Fruit fly (Drosophila melanogaster): Measurements from ENCODE around the gene Mct1.

DNA sequence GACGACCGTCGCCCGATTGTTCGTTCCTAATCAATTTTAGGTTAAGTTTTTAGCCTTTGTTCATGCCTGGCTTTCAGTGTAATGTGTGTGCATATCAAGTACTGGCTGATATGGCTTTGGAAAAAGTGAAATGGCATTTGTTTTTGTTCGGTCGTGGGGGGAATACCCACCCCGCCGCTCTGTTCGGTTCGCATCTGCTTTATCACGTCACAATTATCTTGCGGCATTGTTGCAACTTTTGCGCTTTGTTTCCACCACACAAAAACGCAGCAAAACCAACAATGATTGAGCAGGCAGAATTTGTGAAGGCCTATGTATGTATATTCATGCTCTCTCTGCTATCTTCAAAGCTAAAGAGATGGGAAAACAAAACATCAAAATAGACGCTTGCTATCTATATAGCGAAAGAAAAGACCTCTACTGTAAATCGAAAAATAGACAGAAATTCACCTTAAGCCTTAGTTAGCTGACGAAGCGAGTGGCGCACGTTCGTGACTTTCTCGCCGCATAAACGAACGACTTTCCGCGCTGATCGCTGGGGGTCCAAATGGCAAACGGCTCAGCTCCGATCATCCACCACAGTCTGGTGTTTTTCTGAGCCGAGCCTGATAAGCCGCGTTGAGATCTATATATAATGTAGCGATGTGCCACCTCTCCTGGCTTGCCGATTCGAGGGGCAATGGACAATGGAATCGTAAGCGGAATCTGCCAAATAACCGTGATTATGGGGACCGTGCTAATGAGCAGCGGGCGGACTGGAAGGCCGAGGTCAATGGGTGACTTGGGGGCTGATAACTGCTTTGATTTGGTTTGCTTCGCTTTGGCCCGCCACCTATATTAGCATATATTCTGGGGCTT is 8.7 kb downstream of the Mct1 start:
- TF ChIP-seq CG12605 (GFP tag; IDR thresholded peaks at IDR 0.05) (no peak), Pif1A (GFP tag; optimal IDR thresholded peaks at IDR 0.05) (no peak), CG13204 (GFP tag; optimal IDR thresholded peaks at IDR 0.05) (no peak), CG9948 (tag; optimal IDR thresholded peaks at IDR 0.05) (no peak), CG34367 (tag; optimal IDR thresholded peaks at IDR 0.05) (no peak), Pif1B (GFP tag; optimal IDR thresholded peaks at IDR 0.05) (no peak), Snoo (tag; optimal IDR thresholded peaks at IDR 0.05) (no peak), CG8159 (tag; optimal IDR thresholded peaks at IDR 0.05) (no peak), fd96Ca (GFP tag; IDR thresholded peaks at IDR 0.05) (no peak), Ets98B (GFP tag; IDR thresholded peaks at IDR 0.05) (peak; percentile 11; the same call in 1 of the 2 replicates), CG8301 (tag; optimal IDR thresholded peaks at IDR 0.05) (no peak)
